Worm (Caenorhabditis elegans) whole organism, late embryonic: Measurements from ENCODE around the gene slc-5A12.

Experiments
- K09A11.1 ChIP-seq: sonication (generic microtip); optimal IDR thresholded peaks from 2 replicates; lab custom pipeline; 2017; ENCODE audit warnings: antibody characterized with exemption, mild to moderate bottlenecking, missing genetic modification characterization, missing compliant biosample characterization; ENCODE audit not compliant: insufficient read depth
- Y22D7AL.16 ChIP-seq: sonication (generic microtip); optimal IDR thresholded peaks from 2 replicates; lab custom pipeline; 2016; ENCODE audit warnings: missing genetic modification characterization, missing compliant biosample characterization
- ama-1 ChIP-seq: fragments of 150-350 bp; optimal IDR thresholded peaks from 2 replicates; lab custom pipeline; 2014
- ceh-14 ChIP-seq: sonication (generic microtip); optimal IDR thresholded peaks from 2 replicates; lab custom pipeline; 2016; ENCODE audit warnings: missing genotype, missing genetic modification characterization, missing compliant biosample characterization
- ceh-19 ChIP-seq: fragments of 200-800 bp; sonication (Bioruptor generic); optimal IDR thresholded peaks from 2 replicates; lab custom pipeline; 2018; ENCODE audit warnings: mild to moderate bottlenecking, missing genetic modification characterization, missing compliant biosample characterization
- ceh-2 ChIP-seq: sonication (generic microtip); optimal IDR thresholded peaks from 2 replicates; lab custom pipeline; 2016; ENCODE audit warnings: missing genotype, missing genetic modification characterization, missing compliant biosample characterization
- ceh-24 ChIP-seq: sonication (generic microtip); optimal IDR thresholded peaks from 2 replicates; lab custom pipeline; 2016; ENCODE audit warnings: mild to moderate bottlenecking, missing genetic modification characterization, missing compliant biosample characterization
- ceh-31 ChIP-seq: sonication (generic microtip); optimal IDR thresholded peaks from 2 replicates; lab custom pipeline; 2016; ENCODE audit warnings: missing genetic modification characterization, missing compliant biosample characterization
- ceh-34 ChIP-seq: sonication (generic microtip); optimal IDR thresholded peaks from 2 replicates; lab custom pipeline; 2016; ENCODE audit warnings: mild to moderate bottlenecking, missing genetic modification characterization, missing compliant biosample characterization
- ceh-45 ChIP-seq: fragments of 200-800 bp; sonication (Bioruptor generic); IDR thresholded peaks from 2 replicates; pipeline ENCODE4 v1.3.6; 2022; ENCODE audit warnings: missing genetic modification reagents, missing genetic modification characterization, missing compliant biosample characterization
- ceh-48 ChIP-seq: sonication (generic microtip); optimal IDR thresholded peaks from 2 replicates; lab custom pipeline; 2016; ENCODE audit warnings: missing genetic modification characterization, inconsistent platforms, missing compliant biosample characterization
- ceh-9 ChIP-seq: sonication (generic microtip); optimal IDR thresholded peaks from 2 replicates; lab custom pipeline; 2016; ENCODE audit warnings: mild to moderate bottlenecking, missing genetic modification characterization, inconsistent platforms, missing compliant biosample characterization
- che-1 ChIP-seq: sonication (generic microtip); optimal IDR thresholded peaks from 2 replicates; lab custom pipeline; 2016; ENCODE audit warnings: mild to moderate bottlenecking, missing genetic modification characterization, missing compliant biosample characterization
- dmd-4 ChIP-seq: sonication (generic microtip); optimal IDR thresholded peaks from 2 replicates; lab custom pipeline; 2016; ENCODE audit warnings: borderline replicate concordance, missing genetic modification characterization, missing compliant biosample characterization
- dve-1 ChIP-seq: sonication (generic microtip); optimal IDR thresholded peaks from 2 replicates; lab custom pipeline; 2017; ENCODE audit warnings: antibody characterized with exemption, mild to moderate bottlenecking, missing genetic modification characterization, missing compliant biosample characterization
- elt-2 ChIP-seq: sonication (generic microtip); optimal IDR thresholded peaks from 2 replicates; lab custom pipeline; 2016; ENCODE audit warnings: missing genetic modification reagents, missing genetic modification characterization, missing compliant biosample characterization
- fax-1 ChIP-seq: sonication (generic microtip); optimal IDR thresholded peaks from 2 replicates; lab custom pipeline; 2016; ENCODE audit warnings: missing genotype, missing genetic modification characterization, missing compliant biosample characterization
- fkh-10 ChIP-seq: fragments of 150-350 bp; optimal IDR thresholded peaks from 2 replicates; lab custom pipeline; 2014; ENCODE audit warnings: missing biosample characterization, missing genetic modification reagents, missing genetic modification characterization
- gmeb-2 ChIP-seq: sonication (generic microtip); optimal IDR thresholded peaks from 2 replicates; lab custom pipeline; 2016; ENCODE audit warnings: missing genetic modification characterization, inconsistent platforms, missing compliant biosample characterization
- hlh-30 ChIP-seq: sonication (generic microtip); optimal IDR thresholded peaks from 2 replicates; lab custom pipeline; 2017; ENCODE audit warnings: antibody characterized with exemption, missing genetic modification characterization, missing compliant biosample characterization; ENCODE audit not compliant: insufficient read depth
- hlh-6 ChIP-seq: sonication (generic microtip); optimal IDR thresholded peaks from 2 replicates; lab custom pipeline; 2016; ENCODE audit warnings: missing genotype, missing genetic modification characterization, missing compliant biosample characterization
- lim-6 ChIP-seq: sonication (generic microtip); optimal IDR thresholded peaks from 2 replicates; lab custom pipeline; 2016; ENCODE audit warnings: missing genetic modification characterization, missing compliant biosample characterization
- lin-11 ChIP-seq: fragments of 200-800 bp; sonication (Bioruptor generic); optimal IDR thresholded peaks from 2 replicates; lab custom pipeline; 2018; ENCODE audit warnings: mild to moderate bottlenecking, missing genetic modification characterization, missing compliant biosample characterization
- madf-2 ChIP-seq: sonication (generic microtip); optimal IDR thresholded peaks from 2 replicates; lab custom pipeline; 2017; ENCODE audit warnings: missing genetic modification characterization, missing compliant biosample characterization
- mec-3 ChIP-seq: sonication (generic microtip); optimal IDR thresholded peaks from 2 replicates; lab custom pipeline; 2016; ENCODE audit warnings: borderline replicate concordance, missing genetic modification characterization, missing compliant biosample characterization
- nfya-1 ChIP-seq: sonication (generic microtip); optimal IDR thresholded peaks from 2 replicates; lab custom pipeline; 2017; ENCODE audit warnings: missing genetic modification characterization, mild to moderate bottlenecking, missing compliant biosample characterization, antibody characterized with exemption, moderate library complexity
- nhr-232 ChIP-seq: sonication (generic microtip); optimal IDR thresholded peaks from 2 replicates; lab custom pipeline; 2016; ENCODE audit warnings: missing genetic modification characterization, missing compliant biosample characterization
- pha-2 ChIP-seq: sonication (generic microtip); optimal IDR thresholded peaks from 2 replicates; lab custom pipeline; 2017; ENCODE audit warnings: mild to moderate bottlenecking, missing genetic modification characterization, missing compliant biosample characterization
- pros-1 ChIP-seq: fragments of 150-350 bp; optimal IDR thresholded peaks from 2 replicates; lab custom pipeline; 2014; ENCODE audit warnings: missing biosample characterization, missing genetic modification reagents, missing genetic modification characterization
- rnt-1 ChIP-seq: sonication (generic microtip); optimal IDR thresholded peaks from 2 replicates; lab custom pipeline; 2016; ENCODE audit warnings: missing genetic modification characterization, missing compliant biosample characterization
- sdc-2 ChIP-seq: sonication (generic microtip); optimal IDR thresholded peaks from 2 replicates; lab custom pipeline; 2016; ENCODE audit warnings: missing genotype, missing genetic modification characterization, missing compliant biosample characterization
- sox-2 ChIP-seq: fragments of 200-800 bp; sonication (Bioruptor generic); IDR thresholded peaks from 2 replicates; pipeline ENCODE4 v1.3.6; 2022; ENCODE audit warnings: missing genetic modification reagents, missing genetic modification characterization, missing compliant biosample characterization
- sox-4 ChIP-seq: sonication (generic microtip); optimal IDR thresholded peaks from 2 replicates; lab custom pipeline; 2017; ENCODE audit warnings: mild to moderate bottlenecking, missing genetic modification characterization, inconsistent platforms, missing compliant biosample characterization
- tbx-2 ChIP-seq: sonication (generic microtip); optimal IDR thresholded peaks from 2 replicates; lab custom pipeline; 2016; ENCODE audit warnings: missing genetic modification characterization, missing compliant biosample characterization
- zip-5 ChIP-seq: sonication (generic microtip); optimal IDR thresholded peaks from 2 replicates; lab custom pipeline; 2016; ENCODE audit warnings: missing genetic modification characterization, missing compliant biosample characterization

slc-5A12 gene

DNA sequence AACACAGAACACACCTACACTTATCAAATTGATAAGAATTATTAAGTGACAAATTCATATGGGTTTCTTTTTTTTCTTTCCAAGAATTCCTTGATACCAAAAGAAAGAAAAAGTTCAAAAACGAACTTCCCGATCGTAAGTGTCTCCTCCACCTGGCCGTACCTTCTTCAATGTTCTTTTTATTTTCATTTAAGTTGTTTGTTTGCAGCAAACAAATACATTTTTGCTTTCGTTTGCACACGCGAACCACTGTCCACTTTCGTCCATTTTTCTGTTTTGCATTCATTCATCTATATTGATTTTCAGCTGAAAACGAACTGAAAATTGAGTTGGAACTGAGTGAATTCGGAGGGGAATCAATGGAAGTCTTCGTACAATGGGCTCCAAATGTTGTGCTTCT is 25.5 kb upstream of the slc-5A12 start, which contains the start of gene VZK822L.2:
VZK822L.2 (plus strand) TSS at position 301 of the 400 bp plus-strand sequence.
- TF ChIP-seq ceh-9 = no peak
- TF ChIP-seq fkh-10 (GFP tag; lab: Kevin White, UChicago) = no peak
- no peak for TF ChIP-seq Y22D7AL.16
- TF ChIP-seq tbx-2 (tag; lab: Kevin White, UChicago) = no peak
- TF ChIP-seq rnt-1 = no peak

DNA sequence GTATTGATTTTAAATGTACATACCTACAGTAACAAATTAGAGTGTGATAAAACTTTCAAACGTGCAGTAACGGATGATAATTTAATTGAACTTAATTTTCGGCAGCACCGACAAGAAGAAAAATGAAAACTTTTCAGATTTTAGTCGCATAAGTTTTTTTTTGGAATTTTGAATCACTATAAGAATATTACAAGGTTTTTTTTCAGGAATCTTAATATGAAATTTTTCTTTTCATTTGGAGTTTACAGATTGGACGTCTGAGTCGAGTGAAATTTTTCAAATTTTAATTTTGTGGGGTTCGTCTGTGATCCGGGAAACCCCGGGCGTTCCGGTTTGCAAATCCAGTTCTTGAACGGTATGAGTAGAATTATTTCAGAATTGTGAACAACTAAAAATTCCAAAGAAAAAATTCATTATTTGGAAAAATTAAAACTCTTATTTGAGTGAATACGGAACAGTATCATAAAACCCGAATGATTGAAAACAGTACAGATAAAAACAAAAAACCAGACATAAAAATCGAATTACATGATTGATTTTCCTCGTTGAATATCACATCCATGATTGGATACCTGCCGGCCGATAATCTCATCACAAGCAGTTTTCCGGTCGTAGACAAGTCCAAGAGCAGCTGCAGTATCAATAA is 23.8 kb upstream of the slc-5A12 start:
- TF ChIP-seq sox-2 (GFP tag; lab: Robert Waterston, UW) (no peak), hlh-6 (tag; lab: Kevin White, UChicago) (no peak), ceh-2 (no peak), ceh-34 (tag; lab: Kevin White, UChicago) (no peak), ceh-14 (tag; lab: Kevin White, UChicago) (no peak), nfya-1 (tag; lab: Kevin White, UChicago) (no peak), tbx-2 (tag; lab: Kevin White, UChicago) (no peak), dmd-4 (tag; lab: Kevin White, UChicago) (no peak)

DNA sequence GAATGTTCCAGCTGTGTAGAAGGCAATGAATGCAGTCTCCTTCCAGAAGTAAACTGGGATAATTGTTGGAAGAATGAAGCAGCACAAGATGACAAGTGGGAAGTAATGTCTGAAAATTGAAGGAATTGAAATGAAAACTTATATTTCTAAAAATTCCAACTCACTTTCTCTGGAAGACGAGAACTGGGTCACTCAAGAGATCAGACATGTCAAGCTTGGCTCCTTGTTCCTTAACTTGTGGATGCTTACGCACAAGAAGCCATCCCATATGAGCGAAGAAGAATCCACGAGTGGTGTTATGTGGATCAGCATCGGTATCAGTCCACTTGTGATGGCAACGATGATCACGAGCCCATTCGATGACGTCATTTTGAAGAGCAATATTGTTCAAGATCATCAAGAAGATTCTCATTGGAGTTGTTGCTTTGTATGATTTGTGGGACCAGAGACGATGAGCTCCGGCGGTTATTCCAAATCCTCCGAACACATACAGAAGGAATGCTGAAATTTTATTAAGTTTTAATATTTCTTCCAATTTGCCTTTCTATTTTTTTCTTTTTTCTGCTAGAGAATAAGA is 22.9 kb upstream of the slc-5A12 start:
- no peak for TF ChIP-seq K09A11.1 (tag; lab: Kevin White, UChicago)
- no peak for TF ChIP-seq ceh-31 (tag; lab: Kevin White, UChicago)
- no peak for TF ChIP-seq che-1 (tag; lab: Kevin White, UChicago)
- TF ChIP-seq nhr-232 (tag; lab: Kevin White, UChicago) = no peak
- TF ChIP-seq pha-2 (tag; lab: Kevin White, UChicago) = no peak
- TF ChIP-seq ceh-24 (tag; lab: Kevin White, UChicago) = no peak
- no peak for TF ChIP-seq ceh-48 (tag; lab: Kevin White, UChicago)
- TF ChIP-seq ama-1 (lab: Kevin White, UChicago) = no peak
- no peak for TF ChIP-seq lim-6 (tag; lab: Kevin White, UChicago)

- TF ChIP-seq pros-1 (tag; lab: Kevin White, UChicago) = no peak
- TF ChIP-seq elt-2 (tag; lab: Kevin White, UChicago) = peak; percentile 31
Measured at ce11 chrIV:11914837-11915737, 22.1 kb upstream of the slc-5A12 start, which contains the start of gene fat-6. fat-6 (minus strand) TSS chrIV:11915687.

DNA sequence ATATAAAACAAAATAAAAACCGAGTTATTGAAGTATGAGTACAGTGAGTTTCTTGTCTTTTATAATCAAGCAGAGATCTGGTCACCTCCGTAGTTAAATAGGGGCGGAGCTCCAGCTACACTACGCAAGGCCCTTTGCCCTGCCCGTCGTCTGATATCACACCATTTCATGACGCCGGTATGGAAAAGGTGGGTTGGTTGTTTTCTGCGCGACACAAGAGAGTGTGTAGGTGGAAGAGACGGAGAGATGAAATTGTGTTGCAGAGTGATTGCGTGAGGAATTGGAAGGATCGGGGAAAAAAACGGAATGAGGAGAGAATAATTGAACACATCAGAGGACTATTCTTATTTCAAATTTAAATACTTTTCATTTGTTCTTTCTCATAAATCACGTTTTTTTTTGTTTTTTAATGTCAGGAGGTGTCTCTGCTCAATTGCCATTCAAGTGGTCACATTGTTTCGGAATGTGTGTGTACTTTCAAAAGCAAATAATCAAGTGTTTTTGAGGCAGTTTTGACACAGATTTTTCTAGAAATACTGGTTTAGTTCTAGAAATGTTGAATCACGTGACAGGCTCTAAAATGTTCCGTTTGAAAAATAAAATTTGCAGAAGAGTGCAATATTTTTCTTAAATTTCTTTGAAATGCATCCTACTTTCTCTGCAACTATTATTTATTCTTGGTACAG is 21.3 kb upstream of the slc-5A12 start, which contains the start of gene ZK822.9:
ZK822.9 (plus strand) TSS at position 180 of the 686 bp plus-strand sequence.
- TF ChIP-seq hlh-30 (tag; lab: Kevin White, UChicago) (peak; percentile 35), zip-5 (tag; lab: Kevin White, UChicago) (no peak)
- TF ChIP-seq, all 69 proteins: peak for 1

ce11 chrIV:11916907-11917306 is 20.3 kb upstream of the slc-5A12 start, which contains the start of gene ZK822.10:
ZK822.10 (plus strand) TSS chrIV:11917137.
- TF ChIP-seq ceh-19 (no peak), sox-4 (tag; lab: Kevin White, UChicago) (no peak), madf-2 (no peak), gmeb-2 (tag; lab: Kevin White, UChicago) (no peak), ceh-34 (tag; lab: Kevin White, UChicago) (no peak), ceh-9 (no peak), K09A11.1 (tag; lab: Kevin White, UChicago) (no peak), ama-1 (lab: Kevin White, UChicago) (no peak), ceh-31 (tag; lab: Kevin White, UChicago) (no peak), dve-1 (tag; lab: Kevin White, UChicago) (no peak), mec-3 (tag; lab: Kevin White, UChicago) (no peak), lin-11 (no peak), sdc-2 (tag; lab: Kevin White, UChicago) (no peak), lim-6 (tag; lab: Kevin White, UChicago) (no peak), ceh-45 (GFP tag; lab: Robert Waterston, UW) (no peak), fax-1 (tag; lab: Kevin White, UChicago) (no peak), elt-2 (tag; lab: Kevin White, UChicago) (no peak)
